Fruit fly (Drosophila melanogaster) whole organism, embryonic: ENCODE data around the gene CCHa2.

ENCODE experiments used
- Atf3 ChIP-seq: fragments of 200-800 bp; sonication (Bioruptor generic); optimal IDR thresholded peaks from 3 replicates; lab custom pipeline; 2016; ENCODE audit warnings: missing biosample characterization, missing genetic modification characterization
- Bteb2 ChIP-seq: fragments of 200-800 bp; sonication (Bioruptor generic); optimal IDR thresholded peaks from 2 replicates; lab custom pipeline; 2016; ENCODE audit warnings: missing biosample characterization, missing genetic modification characterization
- CG1024 ChIP-seq: fragments of 200-800 bp; sonication (Bioruptor generic); IDR thresholded peaks from 2 replicates; pipeline ENCODE4 v1.3.6; 2022; ENCODE audit warnings: missing biosample characterization, missing genetic modification characterization
- CG10565 ChIP-seq: fragments of 200-800 bp; sonication (Bioruptor generic); optimal IDR thresholded peaks from 3 replicates; lab custom pipeline; 2016; ENCODE audit warnings: missing biosample characterization, mild to moderate bottlenecking, missing genetic modification characterization
- CG10654 ChIP-seq: fragments of 200-800 bp; sonication (Bioruptor generic); optimal IDR thresholded peaks from 2 replicates; lab custom pipeline; 2016; ENCODE audit warnings: missing biosample characterization, missing genetic modification characterization
- CG11696 ChIP-seq: fragments of 200-800 bp; sonication (Bioruptor generic); IDR thresholded peaks from 2 replicates; pipeline ENCODE4 v1.3.6; 2022; ENCODE audit warnings: missing biosample characterization, missing genetic modification characterization
- CG17385 ChIP-seq: fragments of 200-800 bp; sonication (Bioruptor generic); optimal IDR thresholded peaks from 3 replicates; lab custom pipeline; 2018; ENCODE audit warnings: missing biosample characterization, mild to moderate bottlenecking, missing genetic modification characterization
- CG18764 ChIP-seq: fragments of 200-800 bp; sonication (Bioruptor generic); optimal IDR thresholded peaks from 3 replicates; lab custom pipeline; 2016; ENCODE audit warnings: missing biosample characterization, missing genetic modification characterization
- CG2129 ChIP-seq: fragments of 200-800 bp; sonication (Bioruptor generic); IDR thresholded peaks from 2 replicates; pipeline ENCODE4 v1.3.6; 2022; ENCODE audit warnings: missing biosample characterization, missing genetic modification characterization; ENCODE audit not compliant: partially characterized antibody
- CG2875 ChIP-seq: fragments of 200-800 bp; sonication (Bioruptor generic); optimal IDR thresholded peaks from 2 replicates; lab custom pipeline; 2017; ENCODE audit warnings: missing biosample characterization, mild to moderate bottlenecking, missing genetic modification characterization, missing genetic modification reagents
- CG3163 ChIP-seq: fragments of 200-800 bp; sonication (Bioruptor generic); optimal IDR thresholded peaks from 3 replicates; lab custom pipeline; 2016; ENCODE audit warnings: missing biosample characterization, missing genetic modification characterization
- CG32767 ChIP-seq: fragments of 200-800 bp; sonication (Bioruptor generic); IDR thresholded peaks from 2 replicates; pipeline ENCODE4 v1.3.6; 2022; ENCODE audit warnings: missing biosample characterization, missing genetic modification characterization
- CG33213 ChIP-seq: fragments of 200-800 bp; sonication (Bioruptor generic); optimal IDR thresholded peaks from 3 replicates; lab custom pipeline; 2016; ENCODE audit warnings: missing biosample characterization, missing genetic modification characterization
- CG33557 ChIP-seq: fragments of 200-800 bp; sonication (Bioruptor generic); optimal IDR thresholded peaks from 2 replicates; lab custom pipeline; 2019; ENCODE audit warnings: missing biosample characterization, mild to moderate bottlenecking, missing genetic modification characterization, moderate library complexity
- CG7786 ChIP-seq: fragments of 200-800 bp; sonication (Bioruptor generic); optimal IDR thresholded peaks from 2 replicates; lab custom pipeline; 2016; ENCODE audit warnings: missing biosample characterization, missing genetic modification characterization
- CG9437 ChIP-seq: fragments of 200-800 bp; sonication (Bioruptor generic); optimal IDR thresholded peaks from 2 replicates; lab custom pipeline; 2018; ENCODE audit warnings: missing biosample characterization, mild to moderate bottlenecking, missing genetic modification characterization
- Drgx ChIP-seq: fragments of 200-800 bp; sonication (Bioruptor generic); IDR thresholded peaks from 2 replicates; pipeline ENCODE4 v1.3.6; 2022; ENCODE audit warnings: missing biosample characterization, missing genetic modification characterization
- HLHmδ ChIP-seq: fragments of 200-800 bp; sonication (Bioruptor generic); optimal IDR thresholded peaks from 2 replicates; lab custom pipeline; 2018; ENCODE audit warnings: missing biosample characterization, mild to moderate bottlenecking, missing genetic modification characterization, moderate library complexity
- Hr39 ChIP-seq: fragments of >200 bp; optimal IDR thresholded peaks from 2 replicates; lab custom pipeline; 2017
- Jarid2 ChIP-seq: fragments of 200-800 bp; sonication (Bioruptor generic); optimal IDR thresholded peaks from 3 replicates; lab custom pipeline; 2017; ENCODE audit warnings: mild to moderate bottlenecking, missing biosample characterization, missing genetic modification reagents, missing genetic modification characterization
- MESR4 ChIP-seq: fragments of 200-800 bp; sonication (Bioruptor generic); optimal IDR thresholded peaks from 2 replicates; lab custom pipeline; 2018; ENCODE audit warnings: missing biosample characterization, mild to moderate bottlenecking, missing genetic modification characterization, moderate library complexity
- Meics ChIP-seq: fragments of 200-800 bp; sonication (Bioruptor generic); optimal IDR thresholded peaks from 2 replicates; lab custom pipeline; 2017; ENCODE audit warnings: missing biosample characterization, mild to moderate bottlenecking, missing genetic modification characterization
- Neu2 ChIP-seq: fragments of 200-800 bp; sonication (Bioruptor generic); optimal IDR thresholded peaks from 3 replicates; lab custom pipeline; 2016; ENCODE audit warnings: missing biosample characterization, missing genetic modification characterization, borderline replicate concordance
- Nf-YA ChIP-seq: fragments of 200-800 bp; sonication (Bioruptor generic); IDR thresholded peaks from 2 replicates; pipeline ENCODE4 v1.3.6; 2022; ENCODE audit warnings: missing biosample characterization, missing genetic modification characterization
- Nf-YB ChIP-seq: fragments of 200-800 bp; sonication (Bioruptor generic); optimal IDR thresholded peaks from 3 replicates; lab custom pipeline; 2019; ENCODE audit warnings: missing biosample characterization, mild to moderate bottlenecking, missing genetic modification characterization, moderate library complexity
- Oli ChIP-seq: fragments of 200-800 bp; sonication (Bioruptor generic); optimal IDR thresholded peaks from 2 replicates; lab custom pipeline; 2018; ENCODE audit warnings: missing biosample characterization, mild to moderate bottlenecking, missing genetic modification characterization, moderate library complexity
- Opbp ChIP-seq: fragments of 200-800 bp; sonication (Bioruptor generic); IDR thresholded peaks from 3 replicates; pipeline ENCODE4 v1.3.6; 2022; ENCODE audit warnings: missing biosample characterization, missing genetic modification characterization; ENCODE audit not compliant: partially characterized antibody
- Side ChIP-seq: fragments of 200-800 bp; sonication (Bioruptor generic); optimal IDR thresholded peaks from 2 replicates; lab custom pipeline; 2016; ENCODE audit warnings: missing biosample characterization, missing genetic modification characterization
- Usf ChIP-seq: fragments of 200-800 bp; sonication (Bioruptor generic); optimal IDR thresholded peaks from 2 replicates; lab custom pipeline; 2017; ENCODE audit warnings: missing genotype, missing biosample characterization, missing genetic modification characterization
- amos ChIP-seq: fragments of 200-800 bp; sonication (Bioruptor generic); IDR thresholded peaks from 2 replicates; pipeline ENCODE4 v1.3.6; 2022; ENCODE audit warnings: missing biosample characterization, missing genetic modification characterization; ENCODE audit not compliant: partially characterized antibody
- aop ChIP-seq: fragments of 200-800 bp; sonication (Bioruptor generic); IDR thresholded peaks from 2 replicates; pipeline ENCODE4 v1.3.6; 2022; ENCODE audit warnings: missing biosample characterization, missing genetic modification characterization
- ara ChIP-seq: fragments of 200-800 bp; sonication (Bioruptor generic); IDR thresholded peaks from 2 replicates; pipeline ENCODE4 v1.3.6; 2022; ENCODE audit warnings: missing biosample characterization, missing genetic modification characterization
- ash1 ChIP-seq: fragments of 200-800 bp; sonication (Bioruptor generic); optimal IDR thresholded peaks from 2 replicates; lab custom pipeline; 2018; ENCODE audit warnings: missing biosample characterization, mild to moderate bottlenecking, missing genetic modification characterization
- br ChIP-seq: fragments of >200 bp; optimal IDR thresholded peaks from 2 replicates; lab custom pipeline; 2017
- cato ChIP-seq: fragments of 200-800 bp; sonication (Bioruptor generic); optimal IDR thresholded peaks from 2 replicates; lab custom pipeline; 2016; ENCODE audit warnings: missing biosample characterization, missing genetic modification characterization, borderline replicate concordance
- dmrt11E ChIP-seq: fragments of 200-800 bp; sonication (Bioruptor generic); optimal IDR thresholded peaks from 3 replicates; lab custom pipeline; 2018; ENCODE audit warnings: missing biosample characterization, mild to moderate bottlenecking, missing genetic modification characterization, moderate library complexity
- ewg ChIP-seq: fragments of 200-800 bp; sonication (Bioruptor generic); optimal IDR thresholded peaks from 3 replicates; lab custom pipeline; 2017; ENCODE audit warnings: mild to moderate bottlenecking, missing biosample characterization, missing genetic modification reagents, missing genetic modification characterization
- gfzf ChIP-seq: fragments of 200-800 bp; sonication (Bioruptor generic); optimal IDR thresholded peaks from 2 replicates; lab custom pipeline; 2016; ENCODE audit warnings: missing biosample characterization, mild to moderate bottlenecking, missing genetic modification characterization, moderate library complexity
- grn ChIP-seq: fragments of 200-800 bp; sonication (Bioruptor generic); optimal IDR thresholded peaks from 3 replicates; lab custom pipeline; 2017; ENCODE audit warnings: missing biosample characterization, missing genetic modification characterization
- gro ChIP-seq: fragments of 200-800 bp; sonication (Bioruptor generic); optimal IDR thresholded peaks from 2 replicates; lab custom pipeline; 2016; ENCODE audit warnings: missing biosample characterization, missing genetic modification characterization
- mirr ChIP-seq: fragments of 200-800 bp; sonication (Bioruptor generic); optimal IDR thresholded peaks from 3 replicates; lab custom pipeline; 2018; ENCODE audit warnings: missing biosample characterization, mild to moderate bottlenecking, missing genetic modification characterization
- mld ChIP-seq: fragments of 200-800 bp; sonication (Bioruptor generic); IDR thresholded peaks from 3 replicates; pipeline ENCODE4 v1.3.6; 2022; ENCODE audit warnings: missing biosample characterization, missing genetic modification characterization; ENCODE audit not compliant: partially characterized antibody
- onecut ChIP-seq: fragments of 200-800 bp; sonication (Bioruptor generic); IDR thresholded peaks from 2 replicates; pipeline ENCODE4 v1.3.6; 2022; ENCODE audit warnings: missing biosample characterization, missing genetic modification characterization
- org-1 ChIP-seq: fragments of 200-800 bp; sonication (Bioruptor generic); optimal IDR thresholded peaks from 2 replicates; lab custom pipeline; 2017; ENCODE audit warnings: missing biosample characterization, missing genetic modification characterization
- peb ChIP-seq: fragments of 200-800 bp; sonication (Bioruptor generic); IDR thresholded peaks from 2 replicates; pipeline ENCODE4 v1.3.6; 2022; ENCODE audit warnings: missing biosample characterization, missing genetic modification characterization
- phol ChIP-seq: fragments of 200-800 bp; sonication (Bioruptor generic); optimal IDR thresholded peaks from 3 replicates; lab custom pipeline; 2018; ENCODE audit warnings: missing biosample characterization, mild to moderate bottlenecking, missing genetic modification characterization, moderate library complexity
- pita ChIP-seq: fragments of 200-800 bp; sonication (Bioruptor generic); optimal IDR thresholded peaks from 2 replicates; lab custom pipeline; 2017; ENCODE audit warnings: missing biosample characterization, mild to moderate bottlenecking, missing genetic modification characterization
- psq ChIP-seq: fragments of 200-800 bp; sonication (Bioruptor generic); optimal IDR thresholded peaks from 2 replicates; lab custom pipeline; 2017; ENCODE audit warnings: missing biosample characterization, missing genetic modification characterization
- shn ChIP-seq: fragments of 200-800 bp; sonication (Bioruptor generic); optimal IDR thresholded peaks from 3 replicates; lab custom pipeline; 2016; ENCODE audit warnings: missing biosample characterization, missing genetic modification characterization
- sr ChIP-seq: fragments of 200-800 bp; sonication (Bioruptor generic); IDR thresholded peaks from 3 replicates; pipeline ENCODE4 v1.3.6; 2022; ENCODE audit warnings: missing biosample characterization, missing genetic modification characterization
- tin ChIP-seq: fragments of 200-800 bp; sonication (Bioruptor generic); optimal IDR thresholded peaks from 3 replicates; lab custom pipeline; 2016; ENCODE audit warnings: missing biosample characterization, missing genetic modification characterization
- trh ChIP-seq: fragments of 200-800 bp; sonication (Bioruptor generic); optimal IDR thresholded peaks from 2 replicates; lab custom pipeline; 2016; ENCODE audit warnings: missing biosample characterization, missing genetic modification characterization

Gene CCHa2

DNA sequence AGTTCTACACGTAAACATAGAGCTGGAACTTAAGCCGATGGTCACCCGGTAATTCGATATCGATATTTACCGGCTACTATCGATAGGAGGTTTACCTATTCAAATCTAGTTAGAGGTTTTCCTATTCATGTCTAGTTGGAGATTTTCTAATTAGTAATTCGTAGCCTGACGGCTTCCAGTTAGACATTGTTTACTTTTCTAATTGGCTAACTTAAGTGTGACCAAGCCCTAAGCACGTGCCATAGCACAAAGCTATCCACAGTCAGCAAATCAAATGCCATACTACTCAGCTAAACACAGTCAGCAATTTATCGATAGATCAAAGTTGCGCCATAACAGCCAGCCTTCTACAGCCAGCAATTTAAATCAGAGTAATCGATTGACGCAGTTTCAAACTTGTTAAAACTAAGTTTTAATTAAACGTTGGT is 8.0 kb upstream of the CCHa2 start, which contains the start of gene Dpm3 (continued):
- TF ChIP-seq MESR4 (GFP tag; lab: Kevin White, UChicago) (peak; percentile 27), org-1 (GFP tag; lab: Kevin White, UChicago) (no peak), CG17385 (GFP tag; lab: Kevin White, UChicago) (no peak), tin (GFP tag; lab: Kevin White, UChicago) (peak; percentile 27), CG33213 (peak; percentile 76), aop (GFP tag; lab: Robert Waterston, UW) (no peak), CG2129 (GFP tag; lab: Robert Waterston, UW) (peak; percentile 82), CG3163 (peak; percentile 93), ara (GFP tag; lab: Robert Waterston, UW) (no peak), psq (GFP tag; lab: Kevin White, UChicago) (no peak), Drgx (GFP tag; lab: Robert Waterston, UW) (no peak), trh (GFP tag; lab: Kevin White, UChicago) (no peak), pita (GFP tag; lab: Kevin White, UChicago) (peak; percentile 17), Usf (GFP tag; lab: Kevin White, UChicago) (no peak), CG18764 (no peak), gro (GFP tag; lab: Kevin White, UChicago) (peak; percentile 26), CG10654 (peak; percentile 8), CG33557 (GFP tag; lab: Kevin White, UChicago) (no peak), Meics (GFP tag; lab: Kevin White, UChicago) (no peak), Opbp (peak; percentile 81; the same call in 2 of the 3 replicates), amos (GFP tag; lab: Robert Waterston, UW) (peak; percentile 85), Bteb2 (no peak), CG32767 (no peak), CG1024 (no peak), Nf-YB (GFP tag; lab: Kevin White, UChicago) (peak; percentile 3), grn (GFP tag; lab: Kevin White, UChicago) (peak; percentile 34), CG9437 (GFP tag; lab: Kevin White, UChicago) (peak; percentile 98), CG2875 (no peak), Neu2 (GFP tag; lab: Kevin White, UChicago) (no peak), CG10565 (GFP tag; lab: Kevin White, UChicago) (no peak), Oli (tag; lab: Kevin White, UChicago) (no peak), onecut (GFP tag; lab: Robert Waterston, UW) (no peak; the same call in 1 of the 2 replicates), gfzf (GFP tag; lab: Kevin White, UChicago) (peak; percentile 65), HLHmδ (GFP tag; lab: Kevin White, UChicago) (no peak), br (lab: Kevin White, UChicago) (no peak), cato (GFP tag; lab: Kevin White, UChicago) (no peak), sr (GFP tag; lab: Robert Waterston, UW) (no peak), mirr (GFP tag; lab: Kevin White, UChicago) (no peak), ash1 (GFP tag; lab: Kevin White, UChicago) (no peak), Hr39 (lab: Kevin White, UChicago) (no peak), CG7786 (GFP tag; lab: Kevin White, UChicago) (peak; percentile 40), ewg (GFP tag; lab: Kevin White, UChicago) (no peak), phol (peak; percentile 70), dmrt11E (tag; lab: Kevin White, UChicago) (no peak), shn (peak; percentile 70), mld (GFP tag; lab: Robert Waterston, UW) (peak; percentile 75; the same call in 2 of the 3 replicates), CG11696 (GFP tag; lab: Robert Waterston, UW) (no peak), peb (GFP tag; lab: Robert Waterston, UW) (no peak), Side (GFP tag; lab: Kevin White, UChicago) (no peak), Nf-YA (GFP tag; lab: Robert Waterston, UW) (no peak), Jarid2 (no peak), Atf3 (GFP tag; lab: Kevin White, UChicago) (peak; percentile 23)
